Worm (Caenorhabditis elegans) whole organism, young adult: Measurements from ENCODE around the gene srw-39.

Source experiments
- B0336.3 ChIP-seq: fragments of 200-800 bp; sonication (Bioruptor generic); IDR thresholded peaks from 2 replicates; pipeline ENCODE4 v1.3.6; 2022; ENCODE audit warnings: missing genetic modification characterization, missing compliant biosample characterization
- F52B5.7 ChIP-seq: sonication (generic microtip); optimal IDR thresholded peaks from 2 replicates; lab custom pipeline; 2016; ENCODE audit warnings: mild to moderate bottlenecking, missing genetic modification characterization, missing compliant biosample characterization
- Y53G8AR.9 ChIP-seq: fragments of 200-800 bp; sonication (Bioruptor generic); conservative IDR thresholded peaks from 2 replicates; pipeline ENCODE4 v1.3.6; 2022; ENCODE audit warnings: missing genetic modification reagents, missing genetic modification characterization, missing compliant biosample characterization
- Y95B8A.8 ChIP-seq: fragments of 200-800 bp; sonication (Bioruptor generic); IDR thresholded peaks from 2 replicates; pipeline ENCODE4 v1.3.6; 2022; ENCODE audit warnings: missing genetic modification reagents, missing genetic modification characterization, missing compliant biosample characterization
- ama-1 ChIP-seq, 3 experiments: fragments of 150-350 bp in 1 of 3; sonication (generic microtip) in 2 of 3; optimal IDR thresholded peaks; 2 replicates each; lab custom pipeline; 2014 to 2018; ENCODE audit warnings: missing biosample characterization in 2 of 3, missing genetic modification characterization in 2 of 3, missing genetic modification reagents in 2 of 3
- attf-5 ChIP-seq: fragments of 200-800 bp; sonication (Bioruptor generic); optimal IDR thresholded peaks from 2 replicates; lab custom pipeline; 2018; ENCODE audit warnings: mild to moderate bottlenecking, missing genetic modification characterization, missing compliant biosample characterization
- chd-7 ChIP-seq: sonication (generic microtip); optimal IDR thresholded peaks from 2 replicates; lab custom pipeline; 2016; ENCODE audit warnings: mild to moderate bottlenecking, missing genetic modification characterization, moderate library complexity, missing compliant biosample characterization
- ekl-4 ChIP-seq: fragments of 200-800 bp; sonication (Bioruptor generic); IDR thresholded peaks from 2 replicates; pipeline ENCODE4 v1.3.6; 2022; ENCODE audit warnings: missing genetic modification reagents, missing genetic modification characterization, missing compliant biosample characterization
- nfya-1 ChIP-seq: sonication (generic microtip); optimal IDR thresholded peaks from 2 replicates; lab custom pipeline; 2017; ENCODE audit warnings: antibody characterized with exemption, missing compliant biosample characterization, missing genetic modification characterization, borderline replicate concordance; ENCODE audit not compliant: insufficient read depth
- nhr-179 ChIP-seq: sonication (generic microtip); optimal IDR thresholded peaks from 2 replicates; lab custom pipeline; 2016; ENCODE audit warnings: mild to moderate bottlenecking, missing genetic modification characterization, missing compliant biosample characterization
- pbrm-1 ChIP-seq: fragments of 200-800 bp; sonication (Bioruptor generic); IDR thresholded peaks from 2 replicates; pipeline ENCODE4 v1.3.6; 2022; ENCODE audit warnings: missing genetic modification reagents, missing genetic modification characterization, missing compliant biosample characterization
- sea-2 ChIP-seq: fragments of 200-800 bp; sonication (Bioruptor generic); IDR thresholded peaks from 2 replicates; pipeline ENCODE4 v1.3.6; 2022; ENCODE audit warnings: missing genetic modification characterization, missing compliant biosample characterization
- tlf-1 ChIP-seq: fragments of 200-800 bp; sonication (Bioruptor generic); optimal IDR thresholded peaks from 2 replicates; lab custom pipeline; 2018; ENCODE audit warnings: mild to moderate bottlenecking, missing genetic modification characterization, missing compliant biosample characterization

- TF ChIP-seq attf-5 (GFP tag; lab: Kevin White, UChicago), result no peak
- no peak for TF ChIP-seq nfya-1 (tag; lab: Kevin White, UChicago)
- TF ChIP-seq ekl-4 (GFP tag; lab: Robert Waterston, UW), result no peak
- no peak for TF ChIP-seq F52B5.7 (tag; lab: Kevin White, UChicago)
- TF ChIP-seq nhr-179, result no peak
- TF ChIP-seq chd-7 (tag; lab: Kevin White, UChicago), result no peak
- no peak for TF ChIP-seq tlf-1 (GFP tag; lab: Kevin White, UChicago)
- no peak for TF ChIP-seq sea-2 (GFP tag; lab: Robert Waterston, UW)
- TF ChIP-seq B0336.3, result no peak
- no peak for TF ChIP-seq pbrm-1 (GFP tag; lab: Robert Waterston, UW)
- TF ChIP-seq Y53G8AR.9 (GFP tag; lab: Robert Waterston, UW), result no peak
- TF ChIP-seq ama-1 (optimal IDR thresholded peaks at IDR 0.05; lab: Kevin White, UChicago), result no peak
- no peak for TF ChIP-seq ama-1 (GFP tag; optimal IDR thresholded peaks at IDR 0.05; lab: Kevin White, UChicago)
- TF ChIP-seq Y95B8A.8 (GFP tag; lab: Robert Waterston, UW), result no peak
These were observed 44.3 kb downstream of the srw-39 start for ce11 chrV:20127543-20127942.
